Worm (Caenorhabditis elegans): ENCODE results near the gene Y43F8A.1.
A peak's percentile ranks its signal among the peaks of the same experiment; 100 is the strongest.

The Y43F8A.1 gene

ce11 chrV:19337333-19337732 lies 33.0 kb upstream of the Y43F8A.1 start:
- no peak for TF ChIP-seq F10E7.11 (tag; optimal IDR thresholded peaks at IDR 0.05)

- TF ChIP-seq cebp-1 (GFP tag; IDR thresholded peaks at IDR 0.05) = no peak
- peak; percentile 6 for TF ChIP-seq cebp-1 (tag; optimal IDR thresholded peaks at IDR 0.05)
- no peak for TF ChIP-seq K11D2.4 (GFP tag; IDR thresholded peaks at IDR 0.05)
These were observed 18.3 kb upstream of the Y43F8A.1 start for ce11 chrV:19351944-19352343.

ce11 chrV:19354506-19354905 lies 15.8 kb upstream of the Y43F8A.1 start:
- TF ChIP-seq hmg-20 (GFP tag; IDR thresholded peaks at IDR 0.05) (no peak), dpff-1 (tag; optimal IDR thresholded peaks at IDR 0.05) (no peak)

ce11 chrV:19355219-19355618 lies 15.1 kb upstream of the Y43F8A.1 start:
- TF ChIP-seq nhr-120 (GFP tag; IDR thresholded peaks at IDR 0.05) = 0 out of 2 replicates have a peak, but pooled peaks have one; percentile 10
- TF ChIP-seq Y53F4B.3 (GFP tag; IDR thresholded peaks at IDR 0.05) = no peak
- no peak for TF ChIP-seq rpc-1 (optimal IDR thresholded peaks at IDR 0.05)
- peak; percentile 56 for TF ChIP-seq rpc-1 (tag; optimal IDR thresholded peaks at IDR 0.05)
- no peak for TF ChIP-seq lin-26 (GFP tag; IDR thresholded peaks at IDR 0.05)

- TF ChIP-seq ztf-28 (GFP tag; IDR thresholded peaks at IDR 0.05) (no peak), B0261.1 (tag; optimal IDR thresholded peaks at IDR 0.05) (no peak), zfh-2 (GFP tag; conservative IDR thresholded peaks at IDR 0.05) (no peak), lin-26 (GFP tag; IDR thresholded peaks at IDR 0.05) (no peak), tbx-9 (tag; optimal IDR thresholded peaks at IDR 0.05; ENCODE audit: borderline replicate concordance) (no peak), ztf-25 (GFP tag; IDR thresholded peaks at IDR 0.05) (no peak)
These were observed 13.6 kb upstream of the Y43F8A.1 start for ce11 chrV:19356717-19357116.

- TF ChIP-seq zfh-2 (GFP tag; conservative IDR thresholded peaks at IDR 0.05) = 0 out of 2 replicates have a peak, but pooled peaks have one; percentile 39
- no peak for TF ChIP-seq F57C9.4 (tag; optimal IDR thresholded peaks at IDR 0.05)
These were observed 12.2 kb upstream of the Y43F8A.1 start for ce11 chrV:19358039-19358438.

- TF ChIP-seq egrh-3 (GFP tag; IDR thresholded peaks at IDR 0.05) (no peak), Y56A3A.18 (GFP tag; IDR thresholded peaks at IDR 0.05) (no peak)
These were observed 7.7 kb upstream of the Y43F8A.1 start, which contains the start of gene C14B4.2 for ce11 chrV:19362568-19362967. Gene C14B4.2, minus strand, starts transcription at chrV:19362668.

- TF ChIP-seq ztf-18 (tag; optimal IDR thresholded peaks at IDR 0.05) = no peak
- TF ChIP-seq hlh-26 (GFP tag; conservative IDR thresholded peaks at IDR 0.05) = no peak
- no peak for TF ChIP-seq B0261.1 (tag; optimal IDR thresholded peaks at IDR 0.05)
- no peak for TF ChIP-seq hmg-20 (GFP tag; IDR thresholded peaks at IDR 0.05)
- no peak for TF ChIP-seq F57A8.1 (GFP tag; optimal IDR thresholded peaks at IDR 0.05)
- no peak for TF ChIP-seq K11D2.4 (GFP tag; IDR thresholded peaks at IDR 0.05)
- no peak for TF ChIP-seq B0035.1 (tag; optimal IDR thresholded peaks at IDR 0.05)
- no peak for TF ChIP-seq tlf-1 (GFP tag; optimal IDR thresholded peaks at IDR 0.05)
- TF ChIP-seq ceh-40 (GFP tag; IDR thresholded peaks at IDR 0.05) = no peak
- TF ChIP-seq T07F8.4 (tag; optimal IDR thresholded peaks at IDR 0.05) = no peak
- no peak for TF ChIP-seq zim-3 (tag; optimal IDR thresholded peaks at IDR 0.05)
- no peak for TF ChIP-seq sea-2 (GFP tag; IDR thresholded peaks at IDR 0.05)
- no peak for TF ChIP-seq mxl-1 (tag; optimal IDR thresholded peaks at IDR 0.05)
- TF ChIP-seq snpc-3.4 (tag; optimal IDR thresholded peaks at IDR 0.05) = no peak
- no peak for TF ChIP-seq unc-130 (GFP tag; optimal IDR thresholded peaks at IDR 0.05)
- TF ChIP-seq hsf-1 (GFP tag; IDR thresholded peaks at IDR 0.05) = no peak
- no peak for TF ChIP-seq unc-62 (GFP tag; optimal IDR thresholded peaks at IDR 0.05)
These were observed 964 bp downstream of the Y43F8A.1 start, which contains the start of gene Y43F8A.2 for ce11 chrV:19371253-19371652. Gene Y43F8A.2, plus strand, starts transcription at chrV:19371553.
